Fruit fly (Drosophila melanogaster): ENCODE results near the gene CG5577.

The CG5577 gene

DNA sequence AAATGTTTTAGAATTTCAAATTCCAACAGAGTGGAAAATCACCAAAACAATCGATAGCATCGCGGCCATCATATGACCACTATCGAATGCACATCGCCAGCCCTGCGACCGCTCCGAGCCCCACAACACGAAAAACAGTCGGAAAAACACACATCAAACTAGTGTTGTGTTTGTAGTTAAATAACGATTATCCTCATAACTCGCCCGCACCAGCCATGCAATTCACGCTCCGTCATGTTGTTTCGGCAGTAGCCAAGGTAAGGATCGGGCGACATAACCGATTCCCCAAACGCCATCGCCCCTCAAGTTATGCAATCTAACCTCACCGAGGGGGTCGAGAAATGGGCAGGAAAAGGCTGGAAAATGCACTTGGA lies 5.7 kb upstream of the CG5577 start (continued):
- no peak for TF ChIP-seq cwo (GFP tag; optimal IDR thresholded peaks at IDR 0.05)
- peak; percentile 30 for TF ChIP-seq Dp (GFP tag; optimal IDR thresholded peaks at IDR 0.05)
- peak; percentile 16 for TF ChIP-seq zfh2 (GFP tag; optimal IDR thresholded peaks at IDR 0.05)
- TF ChIP-seq CG12659 (GFP tag; optimal IDR thresholded peaks at IDR 0.05): no peak
- TF ChIP-seq stwl (tag; optimal IDR thresholded peaks at IDR 0.05): no peak
- peak; percentile 29 for TF ChIP-seq chn (GFP tag; optimal IDR thresholded peaks at IDR 0.05)
- TF ChIP-seq Dll (GFP tag; IDR thresholded peaks at IDR 0.05; ENCODE audit: partially characterized antibody): peak; percentile 76
- TF ChIP-seq CG9609 (GFP tag; optimal IDR thresholded peaks at IDR 0.05): no peak
- no peak for TF ChIP-seq pros (GFP tag; optimal IDR thresholded peaks at IDR 0.05)
- TF ChIP-seq CG16779 (GFP tag; IDR thresholded peaks at IDR 0.05): no peak
- no peak for TF ChIP-seq CG30020 (tag; optimal IDR thresholded peaks at IDR 0.05)
- TF ChIP-seq CG32532 (GFP tag; IDR thresholded peaks at IDR 0.05): peak; percentile 32
- TF ChIP-seq Opbp (GFP tag; IDR thresholded peaks at IDR 0.05; ENCODE audit: partially characterized antibody): peak; percentile 84; the same call in 2 of the 3 replicates
- TF ChIP-seq Kr (GFP tag; optimal IDR thresholded peaks at IDR 0.05): no peak
- peak; percentile 69 for TF ChIP-seq vnd (GFP tag; IDR thresholded peaks at IDR 0.05; ENCODE audit: partially characterized antibody)
- no peak for TF ChIP-seq gcm2 (GFP tag; optimal IDR thresholded peaks at IDR 0.05)
- peak; percentile 35; the same call in 1 of the 2 replicates for TF ChIP-seq CG3847 (GFP tag; IDR thresholded peaks at IDR 0.05)
- TF ChIP-seq crp (GFP tag; optimal IDR thresholded peaks at IDR 0.05): peak in 1 of 2 experiments; percentile 25

DNA sequence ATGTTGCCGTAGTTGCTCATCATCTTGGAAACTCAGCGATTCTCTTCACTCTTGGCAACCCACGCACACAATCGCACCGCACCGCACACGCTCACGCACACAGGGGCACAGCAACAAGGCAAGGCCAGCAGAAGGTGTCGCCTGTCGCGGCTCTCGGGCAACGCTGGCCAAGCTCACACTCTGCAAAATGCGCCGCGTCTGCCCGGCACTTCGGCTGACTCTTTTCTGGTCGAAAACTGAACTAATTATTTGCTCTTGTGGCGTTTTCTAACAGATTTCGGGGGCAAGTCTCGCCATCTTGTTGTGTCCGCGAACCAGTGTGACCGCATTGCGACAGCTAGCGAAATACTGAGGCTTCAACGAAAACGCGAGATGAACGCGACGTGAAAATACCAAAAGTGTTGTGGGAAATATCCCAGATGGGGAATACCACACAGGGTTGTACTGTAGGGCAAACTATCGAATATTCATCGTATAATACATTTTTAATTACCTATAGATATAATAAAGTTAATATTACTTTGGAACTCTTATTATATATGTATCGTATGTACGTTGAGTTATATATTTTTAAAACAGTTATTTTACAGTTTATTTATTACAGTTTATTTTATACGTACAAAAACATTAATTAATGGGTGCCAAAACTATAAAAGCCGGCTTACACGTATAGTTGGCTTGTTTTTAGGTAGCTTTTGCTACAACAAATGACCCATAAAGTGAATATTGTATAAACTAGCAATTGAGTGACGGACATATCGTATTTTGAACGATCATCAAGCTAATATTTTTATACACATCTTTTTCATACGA lies 5.1 kb upstream of the CG5577 start, which contains the start of the genes MED19 and CG7430:
Gene MED19 (minus strand): TSS at position 333 of the 813 bp plus-strand sequence.
Gene CG7430 (plus strand): TSS at position 748 of the 813 bp plus-strand sequence.
- peak; percentile 94 for TF ChIP-seq CG11560 (tag; IDR thresholded peaks at IDR 0.05)
- no peak for TF ChIP-seq disco-r (GFP tag; optimal IDR thresholded peaks at IDR 0.05)
- no peak for TF ChIP-seq Dip2 (GFP tag; IDR thresholded peaks at IDR 0.05)
- peak; percentile 33 for TF ChIP-seq CG13287 (GFP tag; IDR thresholded peaks at IDR 0.05; ENCODE audit: partially characterized antibody)
- TF ChIP-seq peb (GFP tag; IDR thresholded peaks at IDR 0.05): no peak
- TF ChIP-seq Ravus (GFP tag; IDR thresholded peaks at IDR 0.05): no peak
- TF ChIP-seq CG10267 (tag; optimal IDR thresholded peaks at IDR 0.05): peak; percentile 21
- peak; percentile 42; the same call in 1 of the 2 replicates for TF ChIP-seq MBD-R2 (GFP tag; IDR thresholded peaks at IDR 0.05)
- no peak for TF ChIP-seq CG10366 (GFP tag; IDR thresholded peaks at IDR 0.05)
- peak; percentile 20 for TF ChIP-seq gcm (GFP tag; optimal IDR thresholded peaks at IDR 0.05)
- TF ChIP-seq cg (GFP tag; optimal IDR thresholded peaks at IDR 0.05): peak; percentile 95
- no peak for TF ChIP-seq HLH54F (GFP tag; optimal IDR thresholded peaks at IDR 0.05)
- TF ChIP-seq jigr1 (GFP tag; IDR thresholded peaks at IDR 0.05): no peak
- no peak for TF ChIP-seq MTF-1 (GFP tag; optimal IDR thresholded peaks at IDR 0.05; ENCODE audit: borderline replicate concordance)
- TF ChIP-seq CG8290 (GFP tag; optimal IDR thresholded peaks at IDR 0.05): peak; percentile 11
- peak in 1 of 2 experiments; percentile 68 for TF ChIP-seq CG8290 (tag; optimal IDR thresholded peaks at IDR 0.05)
- TF ChIP-seq mirr (GFP tag; optimal IDR thresholded peaks at IDR 0.05): peak; percentile 48
- peak; percentile 2 for TF ChIP-seq HHEX (GFP tag; optimal IDR thresholded peaks at IDR 0.05)
- peak in 1 of 2 experiments; percentile 26 for TF ChIP-seq Trl (optimal IDR thresholded peaks at IDR 0.05)
- no peak for TF ChIP-seq Trl (GFP tag; optimal IDR thresholded peaks at IDR 0.05)
- peak; percentile 62 for TF ChIP-seq Abd-B (GFP tag; optimal IDR thresholded peaks at IDR 0.05)
- no peak for TF ChIP-seq CG12219 (GFP tag; optimal IDR thresholded peaks at IDR 0.05)
- TF ChIP-seq CG13894 (tag; optimal IDR thresholded peaks at IDR 0.05): peak; percentile 17
- TF ChIP-seq CG6791 (GFP tag; IDR thresholded peaks at IDR 0.05; ENCODE audit: partially characterized antibody): peak; percentile 66
- no peak for TF ChIP-seq p53 (GFP tag; optimal IDR thresholded peaks at IDR 0.05)
- 0 out of 3 replicates have a peak, but pooled peaks have one; percentile 50 for TF ChIP-seq mld (GFP tag; IDR thresholded peaks at IDR 0.05; ENCODE audit: partially characterized antibody)
- TF ChIP-seq ssp (GFP tag; IDR thresholded peaks at IDR 0.05): no peak
- peak; percentile 43 for TF ChIP-seq CG31441 (GFP tag; IDR thresholded peaks at IDR 0.05)
- peak; percentile 36; the same call in 1 of the 2 replicates for TF ChIP-seq Adf1 (GFP tag; IDR thresholded peaks at IDR 0.05)
- peak; percentile 36 for TF ChIP-seq trem (tag; optimal IDR thresholded peaks at IDR 0.05)
- TF ChIP-seq tna (GFP tag; IDR thresholded peaks at IDR 0.05; ENCODE audit: partially characterized antibody): 0 out of 2 replicates have a peak, but pooled peaks have one; percentile 29

All from whole organism, embryonic.